ENCODE assay signal across 1 fruit fly cellular context in the genomic region with DNA sequence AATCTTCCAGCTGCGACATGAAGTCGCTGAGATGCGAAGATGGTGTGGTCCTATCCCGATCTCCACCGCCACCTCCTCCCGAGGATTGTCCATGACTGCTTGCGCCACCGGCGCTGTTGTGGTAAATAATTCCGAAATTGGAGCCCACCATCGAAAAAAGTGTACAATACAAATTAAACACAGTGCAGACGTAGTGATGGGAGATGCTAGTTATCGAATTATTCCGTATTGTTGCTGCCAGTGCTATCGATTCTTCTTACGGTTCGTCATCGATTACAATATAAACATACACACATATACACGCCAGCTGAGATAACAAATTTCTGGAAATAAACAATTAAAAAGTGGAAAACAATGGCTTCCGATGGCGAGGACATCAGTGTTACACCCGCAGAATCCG.
TF ChIP-seq lines count a peak whose summit lies in the region.

A gene (minus strand): TSS at position 219 of the 400 bp plus-strand sequence.
A gene (plus strand): TSS at position 264 of the 400 bp plus-strand sequence.

TF ChIP-seq in whole organism, embryonic, 481 proteins besides CTCF, POLR2A, EP300 and RAD21 (continued from another document):
- TF ChIP-seq CG14014 (GFP tag; IDR thresholded peaks at IDR 0.05; lab: Robert Waterston, UW) (no peak), CG7745 (tag; optimal IDR thresholded peaks at IDR 0.05; lab: Kevin White, UChicago) (no peak), CG12769 (tag; optimal IDR thresholded peaks at IDR 0.05; lab: Kevin White, UChicago) (no peak), dati (GFP tag; IDR thresholded peaks at IDR 0.05; lab: Robert Waterston, UW) (0 out of 2 replicates have a peak, but pooled peaks have one; percentile 11), cwo (GFP tag; optimal IDR thresholded peaks at IDR 0.05; lab: Kevin White, UChicago) (no peak)
